Worm (Caenorhabditis elegans) whole organism, L1 larva: Measurements from ENCODE around the gene F13H8.2.

Source experiments
- C34B4.2 ChIP-seq: sonication (generic microtip); optimal IDR thresholded peaks from 2 replicates; lab custom pipeline; 2017; ENCODE audit warnings: mild to moderate bottlenecking, missing genetic modification characterization, missing compliant biosample characterization
- F16B12.6 ChIP-seq: fragments of 150-350 bp; optimal IDR thresholded peaks from 2 replicates; lab custom pipeline; 2014; ENCODE audit warnings: missing biosample characterization, missing genetic modification characterization
- alr-1 ChIP-seq: fragments of 200-800 bp; sonication (Bioruptor generic); optimal IDR thresholded peaks from 2 replicates; lab custom pipeline; 2018; ENCODE audit warnings: borderline replicate concordance, mild to moderate bottlenecking, missing genetic modification characterization, missing compliant biosample characterization
- aly-2 ChIP-seq: fragments of 150-350 bp; optimal IDR thresholded peaks from 2 replicates; lab custom pipeline; 2014; ENCODE audit warnings: missing biosample characterization, missing genetic modification characterization
- ceh-82 ChIP-seq, 3 experiments: fragments of 150-350 bp in 1 of 3; sonication (generic microtip) in 2 of 3; optimal IDR thresholded peaks; 2 replicates each; lab custom pipeline; 2014 to 2017; ENCODE audit warnings: missing biosample characterization in 3 of 3, missing genetic modification characterization in 3 of 3
- ceh-90 ChIP-seq: sonication (generic microtip); optimal IDR thresholded peaks from 2 replicates; lab custom pipeline; 2016; ENCODE audit warnings: missing genetic modification characterization, missing compliant biosample characterization
- dpl-1 ChIP-seq, 3 experiments: fragments of 150-350 bp in 2 of 3; sonication (generic microtip) in 1 of 3; optimal IDR thresholded peaks; 2 replicates each; lab custom pipeline; 2014 to 2017; ENCODE audit warnings: missing biosample characterization in 3 of 3, missing genetic modification characterization in 3 of 3, missing genetic modification reagents in 3 of 3
- efl-1 ChIP-seq, 4 experiments: fragments of 150-350 bp; optimal IDR thresholded peaks in 3 of 4; peaks in 1 of 4; 1 replicate in 1 of 4; 2 replicates in 3 of 4; lab custom pipeline; 2014; ENCODE audit warnings: missing biosample characterization in 2 of 4, missing genetic modification characterization in 2 of 4, missing genetic modification reagents in 2 of 4
- efl-3 ChIP-seq: fragments of 200-800 bp; sonication (Bioruptor generic); optimal IDR thresholded peaks from 2 replicates; lab custom pipeline; 2018; ENCODE audit warnings: mild to moderate bottlenecking, missing genetic modification characterization, missing compliant biosample characterization
- egl-13 ChIP-seq: sonication (generic microtip); optimal IDR thresholded peaks from 2 replicates; lab custom pipeline; 2016; ENCODE audit warnings: missing genotype, missing genetic modification reagents, missing genetic modification characterization, missing compliant biosample characterization
- elt-2 ChIP-seq: sonication (generic microtip); optimal IDR thresholded peaks from 2 replicates; lab custom pipeline; 2016; ENCODE audit warnings: missing genetic modification characterization, mild to moderate bottlenecking, inconsistent platforms, missing compliant biosample characterization, missing genetic modification reagents
- elt-3 ChIP-seq, 6 experiments: fragments of 150-350 bp in 1 of 6; sonication (generic microtip); optimal IDR thresholded peaks; 2 replicates each; lab custom pipeline; 2017 to 2018; ENCODE audit warnings: missing biosample characterization in 6 of 6, missing genetic modification characterization in 6 of 6, inconsistent platforms in 1 of 6
- hpl-2 ChIP-seq: fragments of 150-350 bp; optimal IDR thresholded peaks from 2 replicates; lab custom pipeline; 2014; ENCODE audit warnings: missing biosample characterization, missing genetic modification reagents, missing genetic modification characterization
- lin-14 ChIP-seq: fragments of 200-800 bp; sonication (Bioruptor generic); optimal IDR thresholded peaks from 2 replicates; lab custom pipeline; 2018; ENCODE audit warnings: mild to moderate bottlenecking, missing genetic modification characterization, moderate library complexity, missing compliant biosample characterization
- lin-35 ChIP-seq, 2 experiments: fragments of 150-350 bp; optimal IDR thresholded peaks; 2 replicates each; lab custom pipeline; 2014; ENCODE audit warnings: missing biosample characterization in 2 of 2, missing genetic modification characterization in 2 of 2, missing genetic modification reagents in 2 of 2
- lsy-2 ChIP-seq, 2 experiments: fragments of 150-350 bp; optimal IDR thresholded peaks; 2 replicates each; lab custom pipeline; 2014; ENCODE audit warnings: missing biosample characterization in 2 of 2, missing genetic modification characterization in 2 of 2
- mab-9 ChIP-seq: fragments of 200-800 bp; sonication (Bioruptor generic); IDR thresholded peaks from 2 replicates; pipeline ENCODE4 v1.3.6; 2022; ENCODE audit warnings: missing genetic modification reagents, missing genetic modification characterization, missing compliant biosample characterization
- mdl-1 ChIP-seq, 2 experiments: fragments of 150-350 bp; optimal IDR thresholded peaks; 2 replicates each; lab custom pipeline; 2014 to 2017; ENCODE audit warnings: missing biosample characterization in 2 of 2, missing genetic modification characterization in 2 of 2, inconsistent platforms in 1 of 2
- mep-1 ChIP-seq: fragments of 150-350 bp; optimal IDR thresholded peaks from 2 replicates; lab custom pipeline; 2014; ENCODE audit warnings: missing biosample characterization, missing genetic modification characterization
- nhr-19 ChIP-seq: fragments of 200-800 bp; sonication (Bioruptor generic); conservative IDR thresholded peaks from 2 replicates; pipeline ENCODE4 v1.3.6; 2022; ENCODE audit warnings: missing genetic modification characterization, missing compliant biosample characterization
- nhr-28 ChIP-seq: fragments of 150-350 bp; optimal IDR thresholded peaks from 2 replicates; lab custom pipeline; 2014; ENCODE audit warnings: missing biosample characterization, missing genetic modification characterization
- nhr-77 ChIP-seq: fragments of 150-350 bp; optimal IDR thresholded peaks from 2 replicates; lab custom pipeline; 2014; ENCODE audit warnings: missing biosample characterization, missing genetic modification characterization
- nhr-84 ChIP-seq: sonication (generic microtip); optimal IDR thresholded peaks from 2 replicates; lab custom pipeline; 2017; ENCODE audit warnings: missing biosample characterization, missing genetic modification characterization
- pax-3 ChIP-seq: fragments of 200-800 bp; sonication (Bioruptor generic); optimal IDR thresholded peaks from 2 replicates; lab custom pipeline; 2018; ENCODE audit warnings: mild to moderate bottlenecking, missing genetic modification characterization, moderate library complexity, missing compliant biosample characterization
- pqm-1 ChIP-seq: sonication (generic microtip); optimal IDR thresholded peaks from 3 replicates; lab custom pipeline; 2017; ENCODE audit warnings: missing biosample characterization, missing genetic modification characterization
- rnt-1 ChIP-seq: sonication (generic microtip); optimal IDR thresholded peaks from 2 replicates; lab custom pipeline; 2016; ENCODE audit warnings: mild to moderate bottlenecking, missing genetic modification characterization, moderate library complexity, missing compliant biosample characterization
- snpc-4 ChIP-seq: fragments of 150-350 bp; optimal IDR thresholded peaks from 2 replicates; lab custom pipeline; 2014; ENCODE audit warnings: missing biosample characterization, missing genetic modification characterization
- sox-4 ChIP-seq: sonication (generic microtip); optimal IDR thresholded peaks from 2 replicates; lab custom pipeline; 2016; ENCODE audit warnings: missing genetic modification characterization, missing compliant biosample characterization
- swsn-7 ChIP-seq: sonication (generic microtip); optimal IDR thresholded peaks from 2 replicates; lab custom pipeline; 2016; ENCODE audit warnings: missing genetic modification characterization, missing compliant biosample characterization
- tbx-2 ChIP-seq: sonication (generic microtip); optimal IDR thresholded peaks from 2 replicates; lab custom pipeline; 2016; ENCODE audit warnings: missing genetic modification characterization, missing compliant biosample characterization
- unc-130 ChIP-seq: fragments of 150-350 bp; optimal IDR thresholded peaks from 2 replicates; lab custom pipeline; 2017; ENCODE audit warnings: missing biosample characterization, missing genetic modification characterization, inconsistent platforms
- vab-15 ChIP-seq: sonication (generic microtip); optimal IDR thresholded peaks from 2 replicates; lab custom pipeline; 2017; ENCODE audit warnings: missing genotype, mild to moderate bottlenecking, missing genetic modification characterization, missing compliant biosample characterization
- zag-1 ChIP-seq: fragments of 150-350 bp; optimal IDR thresholded peaks from 2 replicates; lab custom pipeline; 2014; ENCODE audit warnings: missing biosample characterization, missing genetic modification characterization

The F13H8.2 gene

DNA sequence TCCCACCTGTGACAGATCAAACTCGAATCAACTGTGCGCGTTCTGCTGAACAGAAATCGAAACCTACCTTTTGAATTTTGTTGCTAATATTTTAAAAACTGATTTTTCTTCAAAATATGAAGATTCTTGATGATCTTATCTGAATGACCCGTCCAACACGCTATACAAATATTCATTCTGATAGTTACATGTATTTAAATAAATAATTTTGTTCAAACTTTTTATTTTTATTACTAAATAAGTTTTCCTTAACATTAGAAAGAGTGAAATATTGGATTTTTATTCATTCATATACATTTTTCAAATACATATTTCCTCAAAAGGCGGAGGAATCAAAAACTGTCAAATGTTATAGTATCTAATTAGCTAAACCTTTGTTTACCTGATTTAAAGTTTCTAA lies 2.2 kb upstream of the F13H8.2 start, which contains the start of gene F13H8.8:
F13H8.8 (minus strand) TSS at position 101 of the 400 bp plus-strand sequence.
- TF ChIP-seq swsn-7 (tag; lab: Kevin White, UChicago) (no peak), C34B4.2 (no peak)

DNA sequence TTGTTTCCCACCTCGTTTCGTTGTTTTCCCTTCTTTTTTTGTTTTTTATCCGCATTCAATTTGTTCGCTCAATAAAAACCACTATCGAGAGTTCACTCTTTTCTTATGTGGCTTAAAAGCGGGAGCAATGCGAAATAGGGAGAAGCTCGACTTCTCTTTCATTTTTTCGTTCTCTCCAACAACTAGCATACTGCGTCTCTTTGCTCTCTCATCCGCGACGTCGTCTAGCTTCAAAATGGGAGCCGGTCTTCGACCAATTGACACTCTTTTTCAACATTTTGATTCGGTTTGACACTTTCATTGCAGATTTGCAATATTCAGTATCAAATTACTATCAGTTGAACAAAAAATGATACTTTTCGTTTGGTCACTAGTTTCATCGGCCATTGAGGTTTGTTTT lies 3.8 kb downstream of the F13H8.2 start, which contains the start of gene bpl-1:
bpl-1 (plus strand) TSS at position 301 of the 400 bp plus-strand sequence.
- TF ChIP-seq lin-14 (GFP tag; lab: Kevin White, UChicago) (peak; percentile 28), dpl-1 (GFP tag; optimal IDR thresholded peaks at IDR 0.05; lab: Kevin White, UChicago) (peak in 1 of 3 experiments; percentile 10), lsy-2 (tag; optimal IDR thresholded peaks at IDR 0.05; lab: Kevin White, UChicago) (peak in 1 of 2 experiments; percentile 1), efl-1 (optimal IDR thresholded peaks at IDR 0.05; lab: Kevin White, UChicago) (peak; percentile 3 to 9), efl-1 (GFP tag; optimal IDR thresholded peaks at IDR 0.05 in 1 of 2; lab: Kevin White, UChicago) (no peak), efl-3 (GFP tag; lab: Kevin White, UChicago) (no peak), tbx-2 (tag; lab: Kevin White, UChicago) (no peak), ceh-90 (no peak), ceh-82 (tag; optimal IDR thresholded peaks at IDR 0.05; lab: Kevin White, UChicago) (peak in 1 of 3 experiments; percentile 2)

DNA sequence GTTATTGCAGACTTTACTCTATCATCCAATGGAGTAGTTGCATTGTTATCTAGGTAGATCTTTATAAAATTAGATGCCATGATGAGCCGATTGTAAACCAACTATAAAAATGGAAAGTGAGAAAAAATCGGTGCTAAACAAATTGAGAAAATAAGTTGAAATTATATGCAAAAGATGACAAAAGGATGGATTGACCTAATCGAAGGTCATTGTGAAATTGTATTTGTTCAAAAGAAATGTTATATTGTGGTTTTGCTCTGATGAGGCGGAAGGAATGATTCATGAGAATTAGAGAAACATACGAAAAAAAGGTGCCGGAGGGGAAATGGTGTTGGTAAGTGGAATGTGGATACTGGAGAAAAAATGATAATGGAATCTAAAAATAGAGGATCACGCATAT lies 10.8 kb downstream of the F13H8.2 start, which contains the start of gene scly-1:
scly-1 (minus strand) TSS at position 101 of the 400 bp plus-strand sequence.
- no peak for TF ChIP-seq efl-1 (optimal IDR thresholded peaks at IDR 0.05; lab: Kevin White, UChicago)
- peak in 1 of 2 experiments; percentile 87 for TF ChIP-seq efl-1 (GFP tag; optimal IDR thresholded peaks at IDR 0.05 in 1 of 2; lab: Kevin White, UChicago)
- TF ChIP-seq nhr-84 (tag; lab: Kevin White, UChicago): no peak

DNA sequence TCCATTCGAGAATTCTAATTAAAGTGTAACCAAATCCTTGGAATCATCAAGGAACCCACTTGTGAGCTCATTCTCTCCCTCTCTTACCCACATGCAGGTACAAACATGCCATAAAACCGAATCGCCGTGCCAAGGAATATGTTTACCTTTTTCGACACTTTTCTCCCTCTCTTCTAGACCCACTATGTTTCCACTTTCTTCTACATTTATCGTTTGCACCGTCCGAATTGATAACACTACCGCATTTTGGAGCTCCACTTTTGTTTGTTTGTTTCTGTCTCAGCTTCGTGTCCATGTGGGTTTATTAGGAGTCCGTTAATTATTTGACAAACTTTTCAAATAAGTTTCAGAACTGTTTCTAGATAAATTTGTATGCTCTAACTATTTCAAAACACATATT lies 11.7 kb downstream of the F13H8.2 start:
- TF ChIP-seq elt-2 (tag; lab: Kevin White, UChicago): peak; percentile 38
- TF ChIP-seq snpc-4: no peak

DNA sequence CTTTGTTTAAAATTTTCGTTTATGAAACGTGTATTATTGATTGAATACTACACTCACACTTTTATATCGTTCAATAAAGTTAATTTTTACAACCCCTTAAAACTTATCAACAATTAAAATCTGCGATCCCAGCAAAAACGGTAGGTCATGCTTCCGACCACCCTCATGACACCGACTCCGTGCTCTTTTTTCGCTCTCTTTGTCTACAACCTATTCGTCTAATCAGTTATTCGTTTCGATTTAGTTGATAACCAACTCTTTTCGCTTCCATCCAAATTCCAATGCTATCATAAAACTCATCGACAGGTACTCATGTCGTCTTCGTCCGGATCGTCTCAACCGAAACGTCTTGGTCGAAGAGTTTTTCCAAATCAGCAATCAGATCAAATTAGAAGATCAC lies 12.9 kb downstream of the F13H8.2 start, which contains the start of gene F13H8.1:
F13H8.1 (plus strand) TSS at position 311 of the 400 bp plus-strand sequence.
- TF ChIP-seq pqm-1 (tag; lab: Kevin White, UChicago) (peak; percentile 29), elt-2 (tag; lab: Kevin White, UChicago) (peak; percentile 54), mab-9 (GFP tag; lab: Robert Waterston, UW) (no peak), alr-1 (tag; lab: Kevin White, UChicago) (no peak), hpl-2 (no peak), lin-35 (GFP tag; optimal IDR thresholded peaks at IDR 0.05; lab: Kevin White, UChicago) (peak in 1 of 2 experiments; percentile 8), mdl-1 (tag; optimal IDR thresholded peaks at IDR 0.05; lab: Kevin White, UChicago) (no peak)

DNA sequence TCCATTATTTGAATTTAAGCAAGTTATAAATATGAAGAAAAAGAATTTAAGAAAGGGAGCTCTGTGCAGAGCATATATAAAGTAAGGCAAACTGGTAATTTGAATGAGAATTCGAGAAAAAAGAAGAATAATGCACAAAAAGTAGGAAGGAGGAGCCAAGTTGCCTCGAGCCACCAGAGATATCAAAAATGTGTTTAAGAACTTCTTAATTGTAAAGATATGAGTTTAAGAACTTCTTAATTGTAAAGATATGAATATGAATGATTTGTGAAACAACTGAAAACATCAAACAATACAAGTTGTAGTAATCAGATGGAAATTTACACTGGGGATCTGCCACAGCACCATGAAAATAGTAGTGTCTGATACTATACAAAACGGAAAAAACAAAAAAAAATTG lies 16.7 kb downstream of the F13H8.2 start, which contains the start of gene F13H8.6:
F13H8.6 (minus strand) TSS at position 101 of the 400 bp plus-strand sequence.
- TF ChIP-seq F16B12.6 (no peak), lin-14 (GFP tag; lab: Kevin White, UChicago) (no peak), pax-3 (tag; lab: Kevin White, UChicago) (no peak), zag-1 (tag; lab: Kevin White, UChicago) (no peak), vab-15 (tag; lab: Kevin White, UChicago) (no peak), rnt-1 (tag; lab: Kevin White, UChicago) (no peak), nhr-77 (tag; lab: Kevin White, UChicago) (no peak), elt-3 (tag; optimal IDR thresholded peaks at IDR 0.05; lab: Kevin White, UChicago) (no peak), mep-1 (tag; lab: Kevin White, UChicago) (no peak), nhr-19 (GFP tag; lab: Robert Waterston, UW) (no peak), egl-13 (tag; lab: Kevin White, UChicago) (no peak), unc-130 (tag; lab: Kevin White, UChicago) (no peak), sox-4 (tag; lab: Kevin White, UChicago) (no peak), efl-3 (GFP tag; lab: Kevin White, UChicago) (no peak), mab-9 (GFP tag; lab: Robert Waterston, UW) (no peak), lsy-2 (tag; optimal IDR thresholded peaks at IDR 0.05; lab: Kevin White, UChicago) (no peak), nhr-28 (tag; lab: Kevin White, UChicago) (no peak), aly-2 (tag; lab: Kevin White, UChicago) (no peak)
